Worm (Caenorhabditis elegans): ENCODE data around the gene lin-23.

The lin-23 gene

ce11 chrII:6386467-6386866 is 15.4 kb downstream of the lin-23 start, which contains the start of gene F58F12.4:
Gene F58F12.4 (plus strand): TSS chrII:6386767.
- TF ChIP-seq rpc-1 (optimal IDR thresholded peaks at IDR 0.05) (no peak), rpc-1 (tag; optimal IDR thresholded peaks at IDR 0.05) (no peak), attf-3 (GFP tag; conservative IDR thresholded peaks at IDR 0.05) (no peak), tbx-9 (tag; optimal IDR thresholded peaks at IDR 0.05; ENCODE audit: borderline replicate concordance) (no peak), B0261.1 (tag; optimal IDR thresholded peaks at IDR 0.05) (no peak), ztf-28 (GFP tag; IDR thresholded peaks at IDR 0.05) (no peak), hlh-26 (GFP tag; conservative IDR thresholded peaks at IDR 0.05) (no peak), F37B4.10 (GFP tag; IDR thresholded peaks at IDR 0.05) (no peak), snpc-1.3 (tag; optimal IDR thresholded peaks at IDR 0.05; ENCODE audit: insufficient read depth) (no peak)

- no peak for TF ChIP-seq F33H1.4 (GFP tag; IDR thresholded peaks at IDR 0.05)
- no peak for TF ChIP-seq tbx-9 (tag; optimal IDR thresholded peaks at IDR 0.05; ENCODE audit: borderline replicate concordance)
- TF ChIP-seq rcor-1 (GFP tag; IDR thresholded peaks at IDR 0.05): no peak
- TF ChIP-seq ZK185.1 (tag; optimal IDR thresholded peaks at IDR 0.05; ENCODE audit: poor library complexity, severe bottlenecking): no peak
- no peak for TF ChIP-seq hmg-1.2 (GFP tag; IDR thresholded peaks at IDR 0.05)
- TF ChIP-seq lin-54 (GFP tag; optimal IDR thresholded peaks at IDR 0.05): no peak
These were observed 16.8 kb downstream of the lin-23 start, which contains the start of gene F58F12.2 for ce11 chrII:6387937-6388336. Gene F58F12.2 (minus strand): TSS chrII:6388037.

DNA sequence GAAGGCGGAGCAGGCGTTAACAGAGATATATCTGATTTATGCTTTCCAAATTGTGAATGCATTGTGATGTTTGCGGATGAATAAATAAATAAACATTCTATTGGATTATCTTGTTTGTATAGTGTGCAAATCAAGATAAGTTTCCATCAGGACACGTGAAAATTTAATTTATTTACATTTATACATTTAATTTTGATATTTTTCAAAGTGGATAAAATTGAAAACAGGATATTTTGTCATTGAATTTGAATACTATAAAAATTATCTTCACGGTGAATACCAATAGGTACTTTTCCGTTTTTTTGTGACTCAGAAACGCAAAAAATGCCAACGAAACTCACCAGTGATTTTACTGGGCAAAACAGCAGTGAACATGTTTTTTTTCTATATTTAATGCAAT is 20.1 kb downstream of the lin-23 start, which contains the start of gene F58F12.3:
Gene F58F12.3 (minus strand): TSS at position 101 of the 400 bp plus-strand sequence.
- TF ChIP-seq die-1 (tag; optimal IDR thresholded peaks at IDR 0.05) (no peak), Y67H2A.10 (GFP tag; conservative IDR thresholded peaks at IDR 0.05) (no peak), bed-1 (GFP tag; IDR thresholded peaks at IDR 0.05) (no peak), ztf-28 (GFP tag; IDR thresholded peaks at IDR 0.05) (no peak), nfyb-1 (GFP tag; IDR thresholded peaks at IDR 0.05) (no peak), madf-3 (GFP tag; IDR thresholded peaks at IDR 0.05) (no peak), let-607 (tag; optimal IDR thresholded peaks at IDR 0.05) (no peak), lsy-27 (tag; optimal IDR thresholded peaks at IDR 0.05; ENCODE audit: borderline replicate concordance, insufficient read depth) (no peak), ceh-58 (GFP tag; IDR thresholded peaks at IDR 0.05) (no peak), tbx-9 (tag; optimal IDR thresholded peaks at IDR 0.05; ENCODE audit: borderline replicate concordance) (no peak), aptf-2 (GFP tag; conservative IDR thresholded peaks at IDR 0.05) (no peak)

DNA sequence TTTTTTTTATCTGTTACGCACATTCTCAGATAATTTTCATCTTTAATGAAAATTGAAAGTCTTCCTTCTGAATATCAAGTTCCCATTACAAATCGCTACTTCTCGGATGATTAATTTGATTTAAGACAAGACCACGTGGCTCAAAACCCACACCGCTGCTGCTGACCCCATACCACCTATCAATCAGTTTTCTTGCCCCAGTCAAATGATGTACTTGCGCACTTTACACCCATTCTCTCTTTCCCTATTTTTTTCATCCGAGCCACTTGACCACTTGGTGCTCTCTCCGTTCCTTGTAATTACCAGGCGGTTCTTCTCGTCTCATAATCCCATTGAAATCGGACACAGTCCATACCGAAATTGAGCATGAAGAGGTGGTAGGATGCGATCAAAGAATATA is 22.9 kb downstream of the lin-23 start:
- no peak for TF ChIP-seq B0336.3 (GFP tag; IDR thresholded peaks at IDR 0.05)
- TF ChIP-seq egl-44 (GFP tag; IDR thresholded peaks at IDR 0.05): no peak
- TF ChIP-seq tlf-1 (GFP tag; optimal IDR thresholded peaks at IDR 0.05): no peak
- TF ChIP-seq nhr-80 (tag; optimal IDR thresholded peaks at IDR 0.05): no peak
- no peak for TF ChIP-seq C17E4.6 (GFP tag; IDR thresholded peaks at IDR 0.05)
- no peak for TF ChIP-seq ztf-3 (GFP tag; optimal IDR thresholded peaks at IDR 0.05)
- no peak for TF ChIP-seq F55B11.4 (tag; optimal IDR thresholded peaks at IDR 0.05; ENCODE audit: borderline replicate concordance, insufficient read depth)
- no peak for TF ChIP-seq F49E8.2 (tag; optimal IDR thresholded peaks at IDR 0.05; ENCODE audit: insufficient read depth)
- TF ChIP-seq fkh-3 (tag; optimal IDR thresholded peaks at IDR 0.05): no peak
- TF ChIP-seq mel-28 (tag; optimal IDR thresholded peaks at IDR 0.05; ENCODE audit: borderline replicate concordance): no peak
- no peak for TF ChIP-seq hrde-1 (tag; optimal IDR thresholded peaks at IDR 0.05; ENCODE audit: borderline replicate concordance)
- TF ChIP-seq lin-40 (tag; optimal IDR thresholded peaks at IDR 0.05): no peak
- no peak for TF ChIP-seq Y95B8A.8 (GFP tag; IDR thresholded peaks at IDR 0.05)
- no peak for TF ChIP-seq attf-6 (GFP tag; IDR thresholded peaks at IDR 0.05)
- TF ChIP-seq egrh-3 (GFP tag; IDR thresholded peaks at IDR 0.05): no peak

Data from whole organism, young adult.